Fruit fly (Drosophila melanogaster): ENCODE results near the gene I-t.

DNA sequence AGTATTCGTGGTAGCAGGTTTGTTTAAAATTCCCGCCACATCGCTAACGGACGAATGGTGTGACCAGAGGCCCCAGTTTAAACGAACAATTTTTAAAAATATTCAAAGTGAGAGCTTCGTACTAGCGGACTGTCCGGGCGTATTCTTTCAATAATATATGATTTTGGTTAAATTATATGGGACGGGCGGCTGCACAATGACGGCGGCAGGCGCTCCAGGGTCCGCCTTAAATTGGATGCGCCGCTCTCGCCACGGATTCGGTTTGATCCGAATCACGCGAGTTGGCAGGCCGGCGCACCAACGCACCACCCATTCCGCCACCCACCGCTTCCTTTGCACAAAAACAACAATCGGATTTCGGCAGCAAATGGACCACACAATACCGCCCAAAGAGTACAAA lies 31.5 kb downstream of the I-t start, which contains the start of gene CG14721:
- no peak for TF ChIP-seq fd96Ca (GFP tag; IDR thresholded peaks at IDR 0.05)
- TF ChIP-seq rn (GFP tag; IDR thresholded peaks at IDR 0.05): no peak
- peak; percentile 8; the same call in 1 of the 3 replicates for TF ChIP-seq CG4496 (GFP tag; IDR thresholded peaks at IDR 0.05)
- no peak for TF ChIP-seq CG15710 (tag; optimal IDR thresholded peaks at IDR 0.05)

Data from whole organism, pupa.